Worm (Caenorhabditis elegans) whole organism, young adult: ENCODE data around the gene nhr-152.

Experiments
- B0019.2 ChIP-seq: fragments of 200-800 bp; sonication (Bioruptor generic); conservative IDR thresholded peaks from 2 replicates; pipeline ENCODE4 v1.3.6; 2022; ENCODE audit warnings: missing genetic modification reagents, missing genetic modification characterization, missing compliant biosample characterization
- B0336.3 ChIP-seq: fragments of 200-800 bp; sonication (Bioruptor generic); IDR thresholded peaks from 2 replicates; pipeline ENCODE4 v1.3.6; 2022; ENCODE audit warnings: missing genetic modification characterization, missing compliant biosample characterization
- C06A6.2 ChIP-seq: fragments of 200-800 bp; sonication (Bioruptor generic); conservative IDR thresholded peaks from 2 replicates; pipeline ENCODE4 v1.3.6; 2022; ENCODE audit warnings: missing genetic modification characterization, missing compliant biosample characterization
- C17E4.6 ChIP-seq: fragments of 200-800 bp; sonication (Bioruptor generic); IDR thresholded peaks from 2 replicates; pipeline ENCODE4 v1.3.6; 2022; ENCODE audit warnings: missing genetic modification reagents, missing genetic modification characterization, missing compliant biosample characterization
- D2030.7 ChIP-seq: fragments of 200-800 bp; sonication (Bioruptor generic); IDR thresholded peaks from 2 replicates; pipeline ENCODE4 v1.3.6; 2022; ENCODE audit warnings: missing genetic modification reagents, missing genetic modification characterization, missing compliant biosample characterization
- F22D6.2 ChIP-seq: sonication (generic microtip); optimal IDR thresholded peaks from 2 replicates; lab custom pipeline; 2016; ENCODE audit warnings: mild to moderate bottlenecking, missing genetic modification characterization, missing compliant biosample characterization
- F23B12.7 ChIP-seq: sonication (generic microtip); optimal IDR thresholded peaks from 2 replicates; lab custom pipeline; 2017; ENCODE audit warnings: missing genetic modification characterization, mild to moderate bottlenecking, missing compliant biosample characterization, antibody characterized with exemption, moderate library complexity; ENCODE audit not compliant: insufficient read depth
- T07F8.4 ChIP-seq: sonication (generic microtip); optimal IDR thresholded peaks from 2 replicates; lab custom pipeline; 2016; ENCODE audit warnings: mild to moderate bottlenecking, missing genetic modification characterization, moderate library complexity, missing compliant biosample characterization
- Y56A3A.18 ChIP-seq: fragments of 200-800 bp; sonication (Bioruptor generic); IDR thresholded peaks from 2 replicates; pipeline ENCODE4 v1.3.6; 2022; ENCODE audit warnings: missing genetic modification reagents, missing genetic modification characterization, missing compliant biosample characterization
- Y67H2A.10 ChIP-seq: fragments of 200-800 bp; sonication (Bioruptor generic); conservative IDR thresholded peaks from 2 replicates; pipeline ENCODE4 v1.3.6; 2022; ENCODE audit warnings: missing genetic modification reagents, missing genetic modification characterization, missing compliant biosample characterization
- Y79H2A.3 ChIP-seq: fragments of 200-800 bp; sonication (Bioruptor generic); conservative IDR thresholded peaks from 2 replicates; pipeline ENCODE4 v1.3.6; 2022; ENCODE audit warnings: missing genetic modification reagents, missing genetic modification characterization, missing compliant biosample characterization
- akir-1 ChIP-seq: fragments of 200-800 bp; sonication (Bioruptor generic); optimal IDR thresholded peaks from 2 replicates; lab custom pipeline; 2018; ENCODE audit warnings: mild to moderate bottlenecking, missing genetic modification characterization, moderate library complexity, missing compliant biosample characterization
- aptf-2 ChIP-seq: fragments of 200-800 bp; sonication (Bioruptor generic); conservative IDR thresholded peaks from 2 replicates; pipeline ENCODE4 v1.3.6; 2022; ENCODE audit warnings: missing genetic modification reagents, missing genetic modification characterization, missing compliant biosample characterization
- atf-7 ChIP-seq: sonication (generic microtip); optimal IDR thresholded peaks from 2 replicates; lab custom pipeline; 2017; ENCODE audit warnings: mild to moderate bottlenecking, missing genetic modification characterization, missing compliant biosample characterization
- athp-1 ChIP-seq: sonication (generic microtip); optimal IDR thresholded peaks from 2 replicates; lab custom pipeline; 2017; ENCODE audit warnings: mild to moderate bottlenecking, missing genetic modification characterization, missing compliant biosample characterization
- attf-3 ChIP-seq: fragments of 200-800 bp; sonication (Bioruptor generic); conservative IDR thresholded peaks from 2 replicates; pipeline ENCODE4 v1.3.6; 2022; ENCODE audit warnings: missing genetic modification reagents, missing genetic modification characterization, missing compliant biosample characterization
- bed-2 ChIP-seq: fragments of 200-800 bp; sonication (Bioruptor generic); IDR thresholded peaks from 2 replicates; pipeline ENCODE4 v1.3.6; 2022; ENCODE audit warnings: missing genetic modification reagents, missing genetic modification characterization, missing compliant biosample characterization
- cebp-2 ChIP-seq: fragments of 200-800 bp; sonication (Bioruptor generic); IDR thresholded peaks from 2 replicates; pipeline ENCODE4 v1.3.6; 2022; ENCODE audit warnings: missing genetic modification characterization, missing compliant biosample characterization
- ceh-40 ChIP-seq: fragments of 200-800 bp; sonication (Bioruptor generic); IDR thresholded peaks from 2 replicates; pipeline ENCODE4 v1.3.6; 2022; ENCODE audit warnings: missing genetic modification characterization, missing compliant biosample characterization
- ceh-58 ChIP-seq: fragments of 200-800 bp; sonication (Bioruptor generic); IDR thresholded peaks from 2 replicates; pipeline ENCODE4 v1.3.6; 2022; ENCODE audit warnings: missing genetic modification characterization, missing compliant biosample characterization
- chd-7 ChIP-seq: sonication (generic microtip); optimal IDR thresholded peaks from 2 replicates; lab custom pipeline; 2016; ENCODE audit warnings: mild to moderate bottlenecking, missing genetic modification characterization, moderate library complexity, missing compliant biosample characterization
- die-1 ChIP-seq: sonication (generic microtip); optimal IDR thresholded peaks from 2 replicates; lab custom pipeline; 2016; ENCODE audit warnings: missing genotype, mild to moderate bottlenecking, missing genetic modification characterization, missing compliant biosample characterization
- dpff-1 ChIP-seq: sonication (generic microtip); optimal IDR thresholded peaks from 2 replicates; lab custom pipeline; 2017; ENCODE audit warnings: mild to moderate bottlenecking, missing genetic modification characterization, missing compliant biosample characterization
- egrh-3 ChIP-seq: fragments of 200-800 bp; sonication (Bioruptor generic); IDR thresholded peaks from 2 replicates; pipeline ENCODE4 v1.3.6; 2022; ENCODE audit warnings: missing genetic modification reagents, missing genetic modification characterization, missing compliant biosample characterization
- ekl-4 ChIP-seq: fragments of 200-800 bp; sonication (Bioruptor generic); IDR thresholded peaks from 2 replicates; pipeline ENCODE4 v1.3.6; 2022; ENCODE audit warnings: missing genetic modification reagents, missing genetic modification characterization, missing compliant biosample characterization
- gei-17 ChIP-seq: fragments of 200-800 bp; sonication (Bioruptor generic); optimal IDR thresholded peaks from 2 replicates; lab custom pipeline; 2018; ENCODE audit warnings: mild to moderate bottlenecking, missing genetic modification characterization, missing compliant biosample characterization
- him-1 ChIP-seq: sonication (generic microtip); optimal IDR thresholded peaks from 2 replicates; lab custom pipeline; 2016; ENCODE audit warnings: missing genotype, missing genetic modification reagents, missing genetic modification characterization, missing compliant biosample characterization
- hlh-26 ChIP-seq: fragments of 200-800 bp; sonication (Bioruptor generic); conservative IDR thresholded peaks from 2 replicates; pipeline ENCODE4 v1.3.6; 2022; ENCODE audit warnings: missing genetic modification reagents, missing genetic modification characterization, missing compliant biosample characterization
- hmg-1.2 ChIP-seq: fragments of 200-800 bp; sonication (Bioruptor generic); IDR thresholded peaks from 2 replicates; pipeline ENCODE4 v1.3.6; 2022; ENCODE audit warnings: missing genetic modification reagents, missing genetic modification characterization, missing compliant biosample characterization
- let-526 ChIP-seq: fragments of 200-800 bp; sonication (Bioruptor generic); IDR thresholded peaks from 2 replicates; pipeline ENCODE4 v1.3.6; 2022; ENCODE audit warnings: missing genetic modification reagents, missing genetic modification characterization, missing compliant biosample characterization
- let-607 ChIP-seq, 2 experiments: fragments of 200-800 bp in 1 of 2; sonication (Bioruptor generic) in 1 of 2; sonication (generic microtip) in 1 of 2; optimal IDR thresholded peaks; 2 replicates each; lab custom pipeline; 2016 to 2018; ENCODE audit warnings: mild to moderate bottlenecking in 2 of 2, missing compliant biosample characterization in 2 of 2, missing genetic modification characterization in 2 of 2, moderate library complexity in 2 of 2, missing genotype in 1 of 2
- lin-40 ChIP-seq: sonication (generic microtip); optimal IDR thresholded peaks from 2 replicates; lab custom pipeline; 2016; ENCODE audit warnings: missing genetic modification characterization, mild to moderate bottlenecking, missing compliant biosample characterization, missing genotype, missing genetic modification reagents
- lin-54 ChIP-seq: fragments of 200-800 bp; sonication (Bioruptor generic); optimal IDR thresholded peaks from 2 replicates; lab custom pipeline; 2018; ENCODE audit warnings: mild to moderate bottlenecking, missing genetic modification characterization, missing compliant biosample characterization
- lsl-1 ChIP-seq: fragments of 200-800 bp; sonication (Bioruptor generic); optimal IDR thresholded peaks from 2 replicates; lab custom pipeline; 2018; ENCODE audit warnings: mild to moderate bottlenecking, missing genetic modification characterization, moderate library complexity, missing compliant biosample characterization
- madf-8 ChIP-seq: fragments of 200-800 bp; sonication (Bioruptor generic); conservative IDR thresholded peaks from 2 replicates; pipeline ENCODE4 v1.3.6; 2022; ENCODE audit warnings: missing genetic modification reagents, missing genetic modification characterization, missing compliant biosample characterization
- mcd-1 ChIP-seq: fragments of 200-800 bp; sonication (Bioruptor generic); IDR thresholded peaks from 2 replicates; pipeline ENCODE4 v1.3.6; 2022; ENCODE audit warnings: missing genetic modification reagents, missing genetic modification characterization, missing compliant biosample characterization
- mel-28 ChIP-seq: sonication (generic microtip); optimal IDR thresholded peaks from 2 replicates; lab custom pipeline; 2016; ENCODE audit warnings: borderline replicate concordance, mild to moderate bottlenecking, missing genetic modification characterization, missing compliant biosample characterization
- nfya-1 ChIP-seq: sonication (generic microtip); optimal IDR thresholded peaks from 2 replicates; lab custom pipeline; 2017; ENCODE audit warnings: antibody characterized with exemption, missing compliant biosample characterization, missing genetic modification characterization, borderline replicate concordance; ENCODE audit not compliant: insufficient read depth
- nhr-80 ChIP-seq: sonication (generic microtip); optimal IDR thresholded peaks from 2 replicates; lab custom pipeline; 2016; ENCODE audit warnings: missing genetic modification characterization, missing compliant biosample characterization
- pha-4 ChIP-seq: fragments of 150-350 bp; sonication (generic microtip); optimal IDR thresholded peaks from 2 replicates; lab custom pipeline; 2014; ENCODE audit warnings: missing biosample characterization, missing genetic modification reagents, missing genetic modification characterization
- repo-1 ChIP-seq: sonication (generic microtip); optimal IDR thresholded peaks from 2 replicates; lab custom pipeline; 2017; ENCODE audit warnings: mild to moderate bottlenecking, missing genetic modification characterization, missing compliant biosample characterization
- sdz-38 ChIP-seq: sonication (generic microtip); optimal IDR thresholded peaks from 2 replicates; lab custom pipeline; 2016; ENCODE audit warnings: missing genotype, missing genetic modification characterization, missing compliant biosample characterization
- snpc-1.1 ChIP-seq: sonication (generic microtip); optimal IDR thresholded peaks from 2 replicates; lab custom pipeline; 2017; ENCODE audit warnings: missing genetic modification characterization, mild to moderate bottlenecking, missing compliant biosample characterization, antibody characterized with exemption, moderate library complexity, missing genotype, missing genetic modification reagents; ENCODE audit not compliant: insufficient read depth
- somi-1 ChIP-seq: fragments of 200-800 bp; sonication (Bioruptor generic); optimal IDR thresholded peaks from 2 replicates; lab custom pipeline; 2018; ENCODE audit warnings: mild to moderate bottlenecking, missing genetic modification characterization, missing compliant biosample characterization
- tbp1 ChIP-seq: fragments of 200-800 bp; sonication (Bioruptor generic); optimal IDR thresholded peaks from 2 replicates; lab custom pipeline; 2018; ENCODE audit warnings: mild to moderate bottlenecking, missing genetic modification characterization, missing compliant biosample characterization
- xnd-1 ChIP-seq: sonication (generic microtip); optimal IDR thresholded peaks from 2 replicates; lab custom pipeline; 2016; ENCODE audit warnings: missing genotype, missing genetic modification reagents, missing genetic modification characterization, missing compliant biosample characterization
- ztf-28 ChIP-seq: fragments of 200-800 bp; sonication (Bioruptor generic); IDR thresholded peaks from 2 replicates; pipeline ENCODE4 v1.3.6; 2022; ENCODE audit warnings: missing genetic modification reagents, missing genetic modification characterization, missing compliant biosample characterization
- ztf-6 ChIP-seq: fragments of 200-800 bp; sonication (Bioruptor generic); IDR thresholded peaks from 2 replicates; pipeline ENCODE4 v1.3.6; 2022; ENCODE audit warnings: missing genetic modification reagents, missing genetic modification characterization, missing compliant biosample characterization

nhr-152 gene

DNA sequence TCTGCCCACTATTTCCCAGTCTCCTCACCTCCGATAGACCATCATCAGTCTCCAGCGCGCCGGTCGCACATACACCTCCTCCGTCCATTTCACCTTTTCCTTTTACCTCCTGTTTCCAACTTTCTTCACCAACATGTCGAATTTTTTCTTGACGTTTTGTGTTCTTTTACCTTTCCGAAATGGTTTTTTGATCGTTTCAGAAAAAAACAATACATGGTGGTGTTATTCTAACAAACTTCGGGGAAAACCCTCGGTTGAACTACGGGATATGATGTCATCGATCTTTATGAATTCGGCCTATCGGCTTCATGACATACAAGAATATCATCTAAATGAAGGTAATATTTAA lies 42.5 kb downstream of the nhr-152 start, which contains the start of gene Y97E10C.1:
TSS of gene Y97E10C.1 (plus strand) at position 201 of the 349 bp plus-strand sequence.
- TF ChIP-seq ztf-6, result no peak
- TF ChIP-seq mel-28 (tag; lab: Kevin White, UChicago), result no peak
- TF ChIP-seq let-607 (tag; optimal IDR thresholded peaks at IDR 0.05; lab: Kevin White, UChicago), result no peak
- no peak for TF ChIP-seq F23B12.7 (tag; lab: Kevin White, UChicago)
- no peak for TF ChIP-seq athp-1 (tag; lab: Kevin White, UChicago)
- no peak for TF ChIP-seq nhr-80 (tag; lab: Kevin White, UChicago)
- no peak for TF ChIP-seq Y56A3A.18 (GFP tag; lab: Robert Waterston, UW)
- TF ChIP-seq Y67H2A.10 (GFP tag; lab: Robert Waterston, UW), result no peak
- no peak for TF ChIP-seq bed-2
- TF ChIP-seq attf-3, result no peak
- TF ChIP-seq C17E4.6 (GFP tag; lab: Robert Waterston, UW), result no peak
- no peak for TF ChIP-seq aptf-2
- no peak for TF ChIP-seq F22D6.2 (tag; lab: Kevin White, UChicago)
- no peak for TF ChIP-seq akir-1
- TF ChIP-seq mcd-1 (GFP tag; lab: Robert Waterston, UW), result no peak
- TF ChIP-seq sdz-38, result no peak
- TF ChIP-seq B0336.3 (GFP tag; lab: Robert Waterston, UW), result no peak
- TF ChIP-seq ceh-58, result no peak
- TF ChIP-seq somi-1, result no peak

DNA sequence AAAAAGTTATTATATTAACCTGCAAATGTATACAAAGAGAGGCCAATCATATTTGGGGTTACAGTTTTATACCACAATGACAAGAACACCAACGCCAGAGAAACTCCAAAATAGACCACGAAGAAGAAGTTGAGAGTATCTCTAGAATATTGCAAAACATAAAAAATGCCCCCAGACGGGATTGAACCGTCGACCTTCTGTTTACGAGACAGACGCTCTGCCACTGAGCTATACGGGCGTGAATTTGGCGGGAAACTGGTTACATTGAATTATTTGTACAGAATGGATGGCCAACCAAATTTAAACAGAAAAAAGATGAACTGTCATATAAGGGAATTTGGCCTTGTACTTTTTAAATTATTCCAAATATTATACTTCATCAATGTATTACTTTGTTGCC lies 44.3 kb downstream of the nhr-152 start:
- TF ChIP-seq B0336.3 (GFP tag; lab: Robert Waterston, UW), result 0 out of 2 replicates have a peak, but pooled peaks have one; percentile 18
- TF ChIP-seq F23B12.7 (tag; lab: Kevin White, UChicago), result peak; percentile 5
- 0 out of 2 replicates have a peak, but pooled peaks have one; percentile 24 for TF ChIP-seq ztf-28 (GFP tag; lab: Robert Waterston, UW)
- TF ChIP-seq ceh-58, result no peak
- TF ChIP-seq snpc-1.1, result no peak
- TF ChIP-seq ekl-4, result no peak
- TF ChIP-seq hmg-1.2 (GFP tag; lab: Robert Waterston, UW), result peak; percentile 42; the same call in 1 of the 2 replicates
- TF ChIP-seq chd-7 (tag; lab: Kevin White, UChicago), result peak; percentile 32
- peak; percentile 46; the same call in 1 of the 2 replicates for TF ChIP-seq D2030.7 (GFP tag; lab: Robert Waterston, UW)
- no peak for TF ChIP-seq ceh-40
- no peak for TF ChIP-seq xnd-1
- TF ChIP-seq tbp1 (GFP tag; lab: Kevin White, UChicago), result peak; percentile 86
- TF ChIP-seq lin-40 (tag; lab: Kevin White, UChicago), result no peak
- TF ChIP-seq egrh-3, result no peak
- TF ChIP-seq repo-1 (tag; lab: Kevin White, UChicago), result no peak
- TF ChIP-seq him-1 (tag; lab: Kevin White, UChicago), result peak; percentile 28
- TF ChIP-seq nfya-1, result no peak
- TF ChIP-seq lin-54, result peak; percentile 29
- TF ChIP-seq B0019.2 (GFP tag; lab: Robert Waterston, UW), result no peak
- no peak for TF ChIP-seq let-526 (GFP tag; lab: Robert Waterston, UW)
- TF ChIP-seq dpff-1 (tag; lab: Kevin White, UChicago), result no peak
- no peak for TF ChIP-seq atf-7 (tag; lab: Kevin White, UChicago)
- TF ChIP-seq Y67H2A.10 (GFP tag; lab: Robert Waterston, UW), result no peak
- TF ChIP-seq hlh-26 (GFP tag; lab: Robert Waterston, UW), result no peak
- no peak for TF ChIP-seq T07F8.4 (tag; lab: Kevin White, UChicago)
- TF ChIP-seq cebp-2, result no peak
- no peak for TF ChIP-seq madf-8 (GFP tag; lab: Robert Waterston, UW)
- TF ChIP-seq lsl-1 (GFP tag; lab: Kevin White, UChicago), result peak; percentile 12
- no peak for TF ChIP-seq die-1 (tag; lab: Kevin White, UChicago)
- no peak for TF ChIP-seq pha-4
- TF ChIP-seq gei-17, result no peak
- no peak for TF ChIP-seq C06A6.2 (GFP tag; lab: Robert Waterston, UW)
- TF ChIP-seq Y79H2A.3 (GFP tag; lab: Robert Waterston, UW), result no peak
